Worm (Caenorhabditis elegans) whole organism, mixed stage, embryonic: ENCODE results near the gene vps-52.

ENCODE experiments used
- M03D4.4 ChIP-seq: sonication (generic microtip); optimal IDR thresholded peaks from 2 replicates; lab custom pipeline; 2017; ENCODE audit warnings: mild to moderate bottlenecking, missing genetic modification characterization, missing compliant biosample characterization
- bed-3 ChIP-seq: fragments of 200-800 bp; sonication (Bioruptor generic); optimal IDR thresholded peaks from 3 replicates; lab custom pipeline; 2018; ENCODE audit warnings: mild to moderate bottlenecking, missing genetic modification characterization, moderate library complexity, missing compliant biosample characterization
- blmp-1 ChIP-seq: fragments of 150-350 bp; optimal IDR thresholded peaks from 2 replicates; lab custom pipeline; 2014; ENCODE audit warnings: missing biosample characterization, missing genetic modification characterization
- ceh-39 ChIP-seq: fragments of 150-350 bp; optimal IDR thresholded peaks from 2 replicates; lab custom pipeline; 2014; ENCODE audit warnings: missing biosample characterization, missing genetic modification characterization
- ceh-43 ChIP-seq: fragments of 200-800 bp; sonication (Bioruptor generic); optimal IDR thresholded peaks from 2 replicates; lab custom pipeline; 2018; ENCODE audit warnings: mild to moderate bottlenecking, missing genetic modification characterization, moderate library complexity, missing compliant biosample characterization
- ceh-83 ChIP-seq: fragments of 200-800 bp; sonication (Bioruptor generic); optimal IDR thresholded peaks from 2 replicates; lab custom pipeline; 2018; ENCODE audit warnings: mild to moderate bottlenecking, missing genetic modification characterization, missing compliant biosample characterization
- ces-1 ChIP-seq: fragments of 150-350 bp; optimal IDR thresholded peaks from 2 replicates; lab custom pipeline; 2014; ENCODE audit warnings: missing biosample characterization, missing genetic modification reagents, missing genetic modification characterization
- cnd-1 ChIP-seq: fragments of 200-800 bp; sonication (Bioruptor generic); optimal IDR thresholded peaks from 2 replicates; lab custom pipeline; 2018; ENCODE audit warnings: mild to moderate bottlenecking, missing genetic modification characterization, missing compliant biosample characterization
- drap-1 ChIP-seq: fragments of 200-800 bp; sonication (Bioruptor generic); optimal IDR thresholded peaks from 3 replicates; lab custom pipeline; 2018; ENCODE audit warnings: mild to moderate bottlenecking, missing genetic modification characterization, missing compliant biosample characterization
- elt-1 ChIP-seq: sonication (generic microtip); optimal IDR thresholded peaks from 2 replicates; lab custom pipeline; 2017; ENCODE audit warnings: missing genetic modification characterization, mild to moderate bottlenecking, missing compliant biosample characterization, antibody characterized with exemption, moderate library complexity, borderline replicate concordance; ENCODE audit not compliant: insufficient read depth
- elt-3 ChIP-seq: fragments of 150-350 bp; optimal IDR thresholded peaks from 2 replicates; lab custom pipeline; 2014; ENCODE audit warnings: missing biosample characterization, missing genetic modification characterization
- flh-1 ChIP-seq: fragments of 200-800 bp; sonication (Bioruptor generic); optimal IDR thresholded peaks from 2 replicates; lab custom pipeline; 2018; ENCODE audit warnings: mild to moderate bottlenecking, missing genetic modification characterization, moderate library complexity, missing compliant biosample characterization
- ham-2 ChIP-seq: fragments of 200-800 bp; sonication (Bioruptor generic); optimal IDR thresholded peaks from 2 replicates; lab custom pipeline; 2018; ENCODE audit warnings: mild to moderate bottlenecking, missing genetic modification characterization, missing compliant biosample characterization
- lin-13 ChIP-seq: fragments of 150-350 bp; optimal IDR thresholded peaks from 2 replicates; lab custom pipeline; 2014; ENCODE audit warnings: missing biosample characterization, missing genetic modification characterization
- lin-32 ChIP-seq: fragments of 200-800 bp; sonication (Bioruptor generic); optimal IDR thresholded peaks from 2 replicates; lab custom pipeline; 2018; ENCODE audit warnings: mild to moderate bottlenecking, missing genetic modification characterization, missing compliant biosample characterization
- lsy-2 ChIP-seq: fragments of 150-350 bp; optimal IDR thresholded peaks from 2 replicates; lab custom pipeline; 2014; ENCODE audit warnings: missing biosample characterization, missing genetic modification characterization
- mab-5 ChIP-seq: fragments of 150-350 bp; optimal IDR thresholded peaks from 2 replicates; lab custom pipeline; 2014; ENCODE audit warnings: missing biosample characterization, missing genetic modification characterization
- mep-1 ChIP-seq: fragments of 150-350 bp; optimal IDR thresholded peaks from 2 replicates; lab custom pipeline; 2017; ENCODE audit warnings: missing biosample characterization, missing genetic modification reagents, missing genetic modification characterization, inconsistent platforms
- mls-2 ChIP-seq: sonication (generic microtip); optimal IDR thresholded peaks from 2 replicates; lab custom pipeline; 2016; ENCODE audit warnings: mild to moderate bottlenecking, missing genetic modification characterization, moderate library complexity, missing compliant biosample characterization
- nhr-12 ChIP-seq: fragments of 150-350 bp; optimal IDR thresholded peaks from 2 replicates; lab custom pipeline; 2014; ENCODE audit warnings: missing biosample characterization, missing genetic modification characterization
- nhr-2 ChIP-seq: fragments of 150-350 bp; optimal IDR thresholded peaks from 2 replicates; lab custom pipeline; 2014; ENCODE audit warnings: missing biosample characterization, missing genetic modification characterization
- nhr-237 ChIP-seq: fragments of 150-350 bp; optimal IDR thresholded peaks from 2 replicates; lab custom pipeline; 2014; ENCODE audit warnings: missing biosample characterization, missing genetic modification characterization
- nhr-28 ChIP-seq: fragments of 150-350 bp; optimal IDR thresholded peaks from 2 replicates; lab custom pipeline; 2014; ENCODE audit warnings: missing biosample characterization, missing genetic modification characterization
- nhr-76 ChIP-seq: sonication (generic microtip); optimal IDR thresholded peaks from 2 replicates; lab custom pipeline; 2017; ENCODE audit warnings: missing biosample characterization, missing genetic modification characterization
- sem-2 ChIP-seq: fragments of 200-800 bp; sonication (Bioruptor generic); optimal IDR thresholded peaks from 2 replicates; lab custom pipeline; 2018; ENCODE audit warnings: mild to moderate bottlenecking, missing genetic modification characterization, missing compliant biosample characterization
- snpc-4 ChIP-seq: fragments of 150-350 bp; optimal IDR thresholded peaks from 2 replicates; lab custom pipeline; 2014; ENCODE audit warnings: missing biosample characterization, missing genetic modification characterization
- sptf-1 ChIP-seq: sonication (generic microtip); optimal IDR thresholded peaks from 2 replicates; lab custom pipeline; 2017; ENCODE audit warnings: mild to moderate bottlenecking, missing genetic modification characterization, moderate library complexity, missing compliant biosample characterization
- tbx-8 ChIP-seq: fragments of 200-800 bp; sonication (Bioruptor generic); optimal IDR thresholded peaks from 2 replicates; lab custom pipeline; 2018; ENCODE audit warnings: mild to moderate bottlenecking, missing genetic modification characterization, moderate library complexity, missing compliant biosample characterization
- unc-120 ChIP-seq: sonication (generic microtip); optimal IDR thresholded peaks from 2 replicates; lab custom pipeline; 2017; ENCODE audit warnings: missing genetic modification characterization, missing compliant biosample characterization; ENCODE audit not compliant: poor library complexity, severe bottlenecking
- unc-39 ChIP-seq: fragments of 150-350 bp; optimal IDR thresholded peaks from 2 replicates; lab custom pipeline; 2014; ENCODE audit warnings: missing biosample characterization, missing genetic modification characterization
- unc-62 ChIP-seq: fragments of 150-350 bp; optimal IDR thresholded peaks from 2 replicates; lab custom pipeline; 2014; ENCODE audit warnings: missing biosample characterization, missing genetic modification reagents, missing genetic modification characterization
- zip-8 ChIP-seq: fragments of 150-350 bp; optimal IDR thresholded peaks from 2 replicates; lab custom pipeline; 2014; ENCODE audit warnings: missing biosample characterization, missing genetic modification characterization
- ztf-11 ChIP-seq: fragments of 150-350 bp; optimal IDR thresholded peaks from 2 replicates; lab custom pipeline; 2014; ENCODE audit warnings: missing biosample characterization, missing genetic modification characterization

Gene vps-52

DNA sequence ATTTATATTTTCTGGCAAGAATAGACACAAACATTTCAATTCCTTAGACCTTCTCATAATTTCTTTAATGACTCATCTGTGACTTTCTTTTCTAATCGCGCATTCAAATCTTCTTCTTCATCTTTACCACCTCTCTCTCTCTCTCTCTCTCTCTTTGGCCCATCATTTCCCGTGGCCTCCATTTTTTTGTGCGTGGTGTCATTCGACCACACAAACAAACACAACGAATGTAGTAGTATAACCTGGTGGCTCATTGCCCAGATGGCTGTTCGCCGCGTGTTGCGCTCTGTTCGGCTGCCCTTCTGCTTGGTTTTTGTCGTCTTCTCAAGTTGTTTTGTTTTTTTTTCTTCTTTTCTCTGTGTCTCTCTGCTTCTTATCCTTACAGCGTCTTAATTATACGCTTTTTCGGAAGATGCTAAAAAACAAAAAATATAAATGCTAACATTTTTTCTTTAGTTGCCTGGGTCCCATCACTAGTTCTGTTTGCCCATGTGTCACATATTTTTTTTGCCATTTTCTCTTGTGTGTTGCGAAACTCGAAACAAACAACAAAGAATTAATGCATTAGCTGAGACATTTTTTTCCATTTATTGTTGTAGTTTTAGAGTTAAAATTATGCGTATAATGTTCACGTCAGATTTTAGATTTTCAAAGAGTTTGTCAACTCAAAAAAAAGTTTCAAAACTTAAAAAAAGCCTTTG is 12.5 kb downstream of the vps-52 start:
- TF ChIP-seq nhr-237 = no peak
- no peak for TF ChIP-seq tbx-8 (GFP tag; lab: Kevin White, UChicago)
- no peak for TF ChIP-seq ceh-43 (GFP tag; lab: Kevin White, UChicago)
- no peak for TF ChIP-seq mep-1
- TF ChIP-seq unc-62 (GFP tag; lab: Kevin White, UChicago) = no peak
- no peak for TF ChIP-seq flh-1 (GFP tag; lab: Kevin White, UChicago)
- no peak for TF ChIP-seq nhr-76
- no peak for TF ChIP-seq ceh-39
- TF ChIP-seq sptf-1 = peak; percentile 15
- TF ChIP-seq ztf-11 (tag; lab: Kevin White, UChicago) = no peak
- no peak for TF ChIP-seq ceh-83 (GFP tag; lab: Kevin White, UChicago)
- no peak for TF ChIP-seq nhr-12 (tag; lab: Kevin White, UChicago)
- TF ChIP-seq mab-5 = no peak
- TF ChIP-seq elt-3 (tag; lab: Kevin White, UChicago) = no peak
- peak; percentile 49 for TF ChIP-seq elt-1 (tag; lab: Kevin White, UChicago)
- peak; percentile 19 for TF ChIP-seq ham-2 (GFP tag; lab: Kevin White, UChicago)
- no peak for TF ChIP-seq sem-2 (GFP tag; lab: Kevin White, UChicago)
- TF ChIP-seq bed-3 (GFP tag; lab: Kevin White, UChicago) = no peak
- TF ChIP-seq lsy-2 = no peak
- TF ChIP-seq M03D4.4 = peak; percentile 17
- no peak for TF ChIP-seq lin-13 (tag; lab: Kevin White, UChicago)
- no peak for TF ChIP-seq unc-39 (tag; lab: Kevin White, UChicago)
- TF ChIP-seq mls-2 (tag; lab: Kevin White, UChicago) = peak; percentile 23
- TF ChIP-seq cnd-1 = peak; percentile 34
- no peak for TF ChIP-seq blmp-1 (tag; lab: Kevin White, UChicago)
- TF ChIP-seq zip-8 (tag; lab: Kevin White, UChicago) = no peak
- no peak for TF ChIP-seq snpc-4 (tag; lab: Kevin White, UChicago)
- TF ChIP-seq drap-1 (GFP tag; lab: Kevin White, UChicago) = no peak
- no peak for TF ChIP-seq nhr-2 (tag; lab: Kevin White, UChicago)
- no peak for TF ChIP-seq nhr-28 (tag; lab: Kevin White, UChicago)

- TF ChIP-seq snpc-4 (tag; lab: Kevin White, UChicago) = no peak
- no peak for TF ChIP-seq mls-2 (tag; lab: Kevin White, UChicago)
- no peak for TF ChIP-seq lin-13 (tag; lab: Kevin White, UChicago)
- TF ChIP-seq ztf-11 (tag; lab: Kevin White, UChicago) = no peak
- no peak for TF ChIP-seq unc-62 (GFP tag; lab: Kevin White, UChicago)
- TF ChIP-seq sem-2 (GFP tag; lab: Kevin White, UChicago) = no peak
- no peak for TF ChIP-seq nhr-12 (tag; lab: Kevin White, UChicago)
- no peak for TF ChIP-seq nhr-76
- TF ChIP-seq nhr-237 = no peak
- TF ChIP-seq flh-1 (GFP tag; lab: Kevin White, UChicago) = no peak
- no peak for TF ChIP-seq lin-32
- TF ChIP-seq tbx-8 (GFP tag; lab: Kevin White, UChicago) = no peak
- no peak for TF ChIP-seq ceh-39
- TF ChIP-seq lsy-2 = no peak
- no peak for TF ChIP-seq ham-2 (GFP tag; lab: Kevin White, UChicago)
- no peak for TF ChIP-seq unc-120 (tag; lab: Kevin White, UChicago)
- TF ChIP-seq mep-1 = no peak
- TF ChIP-seq elt-1 (tag; lab: Kevin White, UChicago) = no peak
- no peak for TF ChIP-seq sptf-1
- no peak for TF ChIP-seq mab-5
Observed at ce11 chrX:7578308-7578707, 13.2 kb downstream of the vps-52 start.

DNA sequence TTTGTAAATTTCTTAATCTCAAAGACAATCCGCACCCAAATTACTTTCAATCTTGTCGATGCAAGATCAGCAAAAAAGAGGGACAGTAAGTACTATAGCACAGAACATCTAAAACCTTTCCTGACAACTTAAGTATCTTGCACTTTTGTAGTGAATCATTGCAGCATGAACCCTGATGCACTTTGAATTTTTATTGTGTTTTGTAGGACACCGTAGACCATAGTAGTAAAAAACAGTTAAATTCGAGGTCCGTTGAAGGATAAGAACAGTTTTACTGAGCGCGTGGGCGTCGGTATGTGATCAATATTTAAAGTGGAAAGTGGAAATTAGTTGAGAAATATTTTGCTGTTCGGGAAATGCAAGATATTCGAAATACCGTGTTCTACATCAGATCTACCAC is 17.1 kb downstream of the vps-52 start:
- no peak for TF ChIP-seq ceh-39
- TF ChIP-seq cnd-1 = no peak
- TF ChIP-seq lsy-2 = no peak
- TF ChIP-seq nhr-237 = no peak

DNA sequence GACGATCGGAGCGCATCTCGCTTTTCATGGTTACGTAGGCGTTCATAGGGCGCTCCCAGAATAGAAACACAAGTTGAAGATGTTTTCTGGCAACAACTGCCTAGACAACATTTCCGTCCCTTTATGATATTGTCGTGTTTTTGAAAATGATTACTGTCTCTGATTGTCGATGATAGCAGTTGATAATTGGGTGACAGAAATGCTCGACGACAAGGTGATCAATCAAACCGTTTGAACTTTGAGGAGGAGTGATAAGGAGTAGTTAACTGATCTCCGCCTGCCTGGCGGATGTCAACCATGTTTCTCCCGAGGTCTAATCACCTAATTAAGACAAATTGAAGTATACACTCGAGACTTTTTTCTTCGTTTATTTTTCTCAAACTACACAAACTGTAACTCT is 18.8 kb downstream of the vps-52 start:
- no peak for TF ChIP-seq ces-1
- no peak for TF ChIP-seq mls-2 (tag; lab: Kevin White, UChicago)
- TF ChIP-seq nhr-2 (tag; lab: Kevin White, UChicago) = no peak
- no peak for TF ChIP-seq lin-13 (tag; lab: Kevin White, UChicago)
- TF ChIP-seq nhr-12 (tag; lab: Kevin White, UChicago) = no peak
